ENCODE assay signal across 1 fruit fly cellular context in the genomic region with DNA sequence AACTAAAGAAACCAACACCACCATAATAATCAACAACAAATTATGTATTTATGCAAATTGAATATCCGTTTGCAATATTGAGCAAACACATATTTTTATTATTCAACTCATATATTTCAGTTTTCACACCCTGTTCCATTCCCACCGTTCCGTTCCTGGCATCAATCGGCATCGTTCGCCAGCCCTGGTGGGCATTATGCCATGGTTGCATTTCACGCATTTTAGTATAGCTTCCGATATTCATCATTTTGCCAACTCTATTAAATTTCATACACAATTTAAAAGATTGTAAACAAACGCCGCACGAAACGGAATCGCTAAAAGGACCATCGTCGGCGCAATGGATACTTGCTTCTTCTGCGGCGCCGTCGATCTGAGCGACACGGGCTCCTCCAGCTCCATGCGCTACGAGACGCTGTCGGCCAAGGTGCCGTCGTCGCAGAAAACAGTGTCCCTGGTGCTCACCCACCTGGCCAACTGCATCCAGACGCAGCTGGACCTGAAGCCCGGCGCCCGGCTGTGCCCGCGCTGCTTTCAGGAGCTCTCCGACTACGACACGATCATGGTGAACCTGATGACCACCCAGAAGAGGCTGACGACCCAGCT.
TF ChIP-seq lines count a peak whose summit lies in the region.

A gene (plus strand): TSS at position 203 of the 606 bp plus-strand sequence.

TF ChIP-seq in whole organism, embryonic, 481 proteins besides CTCF, POLR2A, EP300 and RAD21 (continued from another document and continues in another):
- peak; percentile 93 for TF ChIP-seq CG14667 (GFP tag; IDR thresholded peaks at IDR 0.05; lab: Robert Waterston, UW)
- TF ChIP-seq Nf-YA (GFP tag; IDR thresholded peaks at IDR 0.05; lab: Robert Waterston, UW) = peak; percentile 62; the same call in 1 of the 2 replicates
- peak; percentile 54; the same call in 1 of the 3 replicates for TF ChIP-seq HLH4C (GFP tag; IDR thresholded peaks at IDR 0.05; lab: Robert Waterston, UW; ENCODE audit: partially characterized antibody)
- no peak for TF ChIP-seq lab (GFP tag; optimal IDR thresholded peaks at IDR 0.05; lab: Kevin White, UChicago)
- TF ChIP-seq CG18619 (GFP tag; optimal IDR thresholded peaks at IDR 0.05; lab: Kevin White, UChicago) = peak; percentile 62
- no peak; the same call in 1 of the 3 replicates for TF ChIP-seq croc (GFP tag; conservative IDR thresholded peaks at IDR 0.05; lab: Robert Waterston, UW)
- TF ChIP-seq CG10321 (GFP tag; IDR thresholded peaks at IDR 0.05; lab: Robert Waterston, UW) = peak; percentile 8; the same call in 1 of the 2 replicates
- peak; percentile 99 for TF ChIP-seq CG1603 (tag; optimal IDR thresholded peaks at IDR 0.05; lab: Kevin White, UChicago)
- peak; percentile 58 for TF ChIP-seq Atf-2 (GFP tag; optimal IDR thresholded peaks at IDR 0.05; lab: Kevin White, UChicago)
- TF ChIP-seq Fer3 (tag; optimal IDR thresholded peaks at IDR 0.05; lab: Kevin White, UChicago) = peak; percentile 75
- peak; percentile 67 for TF ChIP-seq CG10147 (GFP tag; optimal IDR thresholded peaks at IDR 0.05; lab: Kevin White, UChicago)
- TF ChIP-seq dati (GFP tag; IDR thresholded peaks at IDR 0.05; lab: Robert Waterston, UW) = no peak
- peak; percentile 71 for TF ChIP-seq CG32767 (GFP tag; IDR thresholded peaks at IDR 0.05; lab: Robert Waterston, UW)
- no peak for TF ChIP-seq sc (optimal IDR thresholded peaks at IDR 0.05; lab: Kevin White, UChicago)
- peak; percentile 19 for TF ChIP-seq sc (GFP tag; optimal IDR thresholded peaks at IDR 0.05; lab: Kevin White, UChicago)
- peak; percentile 84 for TF ChIP-seq bab2 (GFP tag; optimal IDR thresholded peaks at IDR 0.05; lab: Kevin White, UChicago)
- peak; percentile 99 for TF ChIP-seq Med (GFP tag; lab: Kevin White, UChicago)
- peak; percentile 90 for TF ChIP-seq vvl (GFP tag; IDR thresholded peaks at IDR 0.05; lab: Robert Waterston, UW)
- no peak for TF ChIP-seq CG5180 (GFP tag; optimal IDR thresholded peaks at IDR 0.05; lab: Kevin White, UChicago)
- peak; percentile 79 for TF ChIP-seq Dll (GFP tag; IDR thresholded peaks at IDR 0.05; lab: Robert Waterston, UW; ENCODE audit: partially characterized antibody)
- TF ChIP-seq CG10209 (GFP tag; optimal IDR thresholded peaks at IDR 0.05; lab: Kevin White, UChicago) = peak; percentile 69
- peak; percentile 91 for TF ChIP-seq CG1647 (GFP tag; optimal IDR thresholded peaks at IDR 0.05; lab: Kevin White, UChicago)
- TF ChIP-seq CG10267 (tag; optimal IDR thresholded peaks at IDR 0.05; lab: Kevin White, UChicago) = peak; percentile 79
- peak; percentile 98 for TF ChIP-seq YL-1 (GFP tag; optimal IDR thresholded peaks at IDR 0.05; lab: Kevin White, UChicago)
- peak; percentile 70 for TF ChIP-seq CG11398 (GFP tag; optimal IDR thresholded peaks at IDR 0.05; lab: Kevin White, UChicago)
- peak; percentile 74 for TF ChIP-seq CG11723 (GFP tag; optimal IDR thresholded peaks at IDR 0.05; lab: Kevin White, UChicago)
- TF ChIP-seq CG15269 (tag; optimal IDR thresholded peaks at IDR 0.05; lab: Kevin White, UChicago) = no peak
- TF ChIP-seq CG6175 (GFP tag; IDR thresholded peaks at IDR 0.05; lab: Robert Waterston, UW) = peak; percentile 48; the same call in 1 of the 3 replicates
- TF ChIP-seq h (optimal IDR thresholded peaks at IDR 0.05; lab: Kevin White, UChicago) = no peak
- TF ChIP-seq Gsc (GFP tag; IDR thresholded peaks at IDR 0.05; lab: Robert Waterston, UW) = no peak
- peak; percentile 71 for TF ChIP-seq CG6254 (GFP tag; optimal IDR thresholded peaks at IDR 0.05; lab: Kevin White, UChicago)
- TF ChIP-seq CHES-1-like (GFP tag; optimal IDR thresholded peaks at IDR 0.05; lab: Kevin White, UChicago) = peak; percentile 95
- TF ChIP-seq Dp (GFP tag; optimal IDR thresholded peaks at IDR 0.05; lab: Kevin White, UChicago) = peak; percentile 56
- TF ChIP-seq gsb-n (tag; optimal IDR thresholded peaks at IDR 0.05; lab: Kevin White, UChicago) = no peak
- no peak for TF ChIP-seq Hr39 (optimal IDR thresholded peaks at IDR 0.05; lab: Kevin White, UChicago)
- peak; percentile 63 for TF ChIP-seq CG18262 (tag; optimal IDR thresholded peaks at IDR 0.05; lab: Kevin White, UChicago)
- peak; percentile 60 for TF ChIP-seq CG3163 (GFP tag; optimal IDR thresholded peaks at IDR 0.05; lab: Kevin White, UChicago)
- no peak for TF ChIP-seq odd (GFP tag; optimal IDR thresholded peaks at IDR 0.05; lab: Kevin White, UChicago)
- peak; percentile 85 for TF ChIP-seq phol (tag; optimal IDR thresholded peaks at IDR 0.05; lab: Kevin White, UChicago)
- peak; percentile 83 for TF ChIP-seq Sry-β (GFP tag; optimal IDR thresholded peaks at IDR 0.05; lab: Kevin White, UChicago)
- TF ChIP-seq CG3065 (GFP tag; optimal IDR thresholded peaks at IDR 0.05; lab: Kevin White, UChicago) = peak; percentile 45
- no peak for TF ChIP-seq ATbp (GFP tag; optimal IDR thresholded peaks at IDR 0.05; lab: Kevin White, UChicago)
- TF ChIP-seq Camta (GFP tag; optimal IDR thresholded peaks at IDR 0.05; lab: Kevin White, UChicago) = peak; percentile 78
- TF ChIP-seq CG7556 (GFP tag; optimal IDR thresholded peaks at IDR 0.05; lab: Kevin White, UChicago) = peak; percentile 53
- peak; percentile 85 to 96 for TF ChIP-seq Pdp1 (GFP tag; optimal IDR thresholded peaks at IDR 0.05; lab: Kevin White, UChicago)
- peak; percentile 59; the same call in 2 of the 3 replicates for TF ChIP-seq CG14860 (GFP tag; IDR thresholded peaks at IDR 0.05; lab: Robert Waterston, UW; ENCODE audit: partially characterized antibody)
- peak; percentile 55 for TF ChIP-seq CG12744 (GFP tag; optimal IDR thresholded peaks at IDR 0.05; lab: Kevin White, UChicago)
- TF ChIP-seq vfl (GFP tag; optimal IDR thresholded peaks at IDR 0.05; lab: Kevin White, UChicago) = peak; percentile 92
- TF ChIP-seq oc (tag; optimal IDR thresholded peaks at IDR 0.05; lab: Kevin White, UChicago) = no peak
- peak; percentile 67 for TF ChIP-seq CG10462 (GFP tag; optimal IDR thresholded peaks at IDR 0.05; lab: Kevin White, UChicago)
- TF ChIP-seq CG14965 (GFP tag; optimal IDR thresholded peaks at IDR 0.05; lab: Kevin White, UChicago; ENCODE audit: borderline replicate concordance) = peak; percentile 3
- peak; percentile 92 for TF ChIP-seq Rfx (GFP tag; IDR thresholded peaks at IDR 0.05; lab: Robert Waterston, UW)
- TF ChIP-seq CG10979 (tag; optimal IDR thresholded peaks at IDR 0.05; lab: Kevin White, UChicago) = peak; percentile 59
- TF ChIP-seq tgo (GFP tag; IDR thresholded peaks at IDR 0.05; lab: Robert Waterston, UW) = peak; percentile 75
- peak; percentile 69; the same call in 2 of the 3 replicates for TF ChIP-seq ase (GFP tag; IDR thresholded peaks at IDR 0.05; lab: Robert Waterston, UW)
- peak; percentile 72 for TF ChIP-seq CG18011 (GFP tag; optimal IDR thresholded peaks at IDR 0.05; lab: Kevin White, UChicago)
- TF ChIP-seq yki (optimal IDR thresholded peaks at IDR 0.05; lab: Kevin White, UChicago) = no peak
- TF ChIP-seq CG4424 (GFP tag; optimal IDR thresholded peaks at IDR 0.05; lab: Kevin White, UChicago) = peak; percentile 85
- no peak; the same call in 2 of the 3 replicates for TF ChIP-seq jigr1 (GFP tag; IDR thresholded peaks at IDR 0.05; lab: Robert Waterston, UW)
- peak; percentile 52 for TF ChIP-seq CG1233 (GFP tag; optimal IDR thresholded peaks at IDR 0.05; lab: Kevin White, UChicago)
- TF ChIP-seq CG15514 (GFP tag; optimal IDR thresholded peaks at IDR 0.05; lab: Kevin White, UChicago) = peak; percentile 91
- TF ChIP-seq maf-S (GFP tag; optimal IDR thresholded peaks at IDR 0.05; lab: Kevin White, UChicago) = peak; percentile 86
- TF ChIP-seq CG6689 (GFP tag; IDR thresholded peaks at IDR 0.05; lab: Robert Waterston, UW) = peak; percentile 87
- peak; percentile 85 for TF ChIP-seq CG8944 (GFP tag; optimal IDR thresholded peaks at IDR 0.05; lab: Kevin White, UChicago)
- TF ChIP-seq CG9932 (GFP tag; IDR thresholded peaks at IDR 0.05; lab: Robert Waterston, UW) = peak; percentile 96
- peak; percentile 68 for TF ChIP-seq Hr3 (GFP tag; optimal IDR thresholded peaks at IDR 0.05; lab: Kevin White, UChicago)
- TF ChIP-seq CG10431 (GFP tag; optimal IDR thresholded peaks at IDR 0.05; lab: Kevin White, UChicago) = peak; percentile 11
- peak; percentile 89 for TF ChIP-seq CG13287 (GFP tag; IDR thresholded peaks at IDR 0.05; lab: Robert Waterston, UW; ENCODE audit: partially characterized antibody)
- peak; percentile 17 for TF ChIP-seq kni (GFP tag; optimal IDR thresholded peaks at IDR 0.05; lab: Kevin White, UChicago)
- TF ChIP-seq CG15011 (GFP tag; optimal IDR thresholded peaks at IDR 0.05; lab: Kevin White, UChicago) = no peak
- TF ChIP-seq CG42726 (GFP tag; IDR thresholded peaks at IDR 0.05; lab: Robert Waterston, UW; ENCODE audit: partially characterized antibody) = peak; percentile 46; the same call in 1 of the 2 replicates
- peak; percentile 67 for TF ChIP-seq E2f1 (GFP tag; IDR thresholded peaks at IDR 0.05; lab: Robert Waterston, UW)
- peak; percentile 86 for TF ChIP-seq pum (GFP tag; optimal IDR thresholded peaks at IDR 0.05; lab: Kevin White, UChicago)
- TF ChIP-seq tup (GFP tag; optimal IDR thresholded peaks at IDR 0.05; lab: Kevin White, UChicago) = peak; percentile 46
- TF ChIP-seq jing (GFP tag; optimal IDR thresholded peaks at IDR 0.05; lab: Kevin White, UChicago) = no peak
- TF ChIP-seq ttk (GFP tag; IDR thresholded peaks at IDR 0.05; lab: Robert Waterston, UW) = peak; percentile 69
- peak; percentile 59; the same call in 2 of the 3 replicates for TF ChIP-seq sr (GFP tag; IDR thresholded peaks at IDR 0.05; lab: Robert Waterston, UW)
- peak; percentile 31 for TF ChIP-seq da (GFP tag; optimal IDR thresholded peaks at IDR 0.05; lab: Kevin White, UChicago)
- peak; percentile 27 for TF ChIP-seq CG10274 (GFP tag; optimal IDR thresholded peaks at IDR 0.05; lab: Kevin White, UChicago)
- TF ChIP-seq gsb (GFP tag; IDR thresholded peaks at IDR 0.05; lab: Robert Waterston, UW) = 0 out of 2 replicates have a peak, but pooled peaks have one; percentile 8
- TF ChIP-seq Dad (GFP tag; optimal IDR thresholded peaks at IDR 0.05; lab: Kevin White, UChicago) = peak; percentile 91
- TF ChIP-seq ab (GFP tag; optimal IDR thresholded peaks at IDR 0.05; lab: Kevin White, UChicago) = peak; percentile 45
- TF ChIP-seq dpn (GFP tag; optimal IDR thresholded peaks at IDR 0.05; lab: Kevin White, UChicago) = peak; percentile 88 to 93
- peak; percentile 26 for TF ChIP-seq CG6813 (GFP tag; optimal IDR thresholded peaks at IDR 0.05; lab: Kevin White, UChicago)
- peak; percentile 81 for TF ChIP-seq fu2 (GFP tag; optimal IDR thresholded peaks at IDR 0.05; lab: Kevin White, UChicago)
- no peak for TF ChIP-seq Dfd (GFP tag; optimal IDR thresholded peaks at IDR 0.05; lab: Kevin White, UChicago)
- peak; percentile 86 for TF ChIP-seq CG12942 (GFP tag; optimal IDR thresholded peaks at IDR 0.05; lab: Kevin White, UChicago)
- TF ChIP-seq dm (GFP tag; optimal IDR thresholded peaks at IDR 0.05; lab: Kevin White, UChicago) = peak; percentile 82
- peak; percentile 73 for TF ChIP-seq Bdp1 (GFP tag; optimal IDR thresholded peaks at IDR 0.05; lab: Kevin White, UChicago)
- TF ChIP-seq dimm (GFP tag; IDR thresholded peaks at IDR 0.05; lab: Robert Waterston, UW) = 0 out of 2 replicates have a peak, but pooled peaks have one; percentile 3
- peak; percentile 75 for TF ChIP-seq CG9215 (GFP tag; IDR thresholded peaks at IDR 0.05; lab: Robert Waterston, UW)
- TF ChIP-seq CG18764 (GFP tag; optimal IDR thresholded peaks at IDR 0.05; lab: Kevin White, UChicago) = peak; percentile 80
- TF ChIP-seq her (GFP tag; optimal IDR thresholded peaks at IDR 0.05; lab: Kevin White, UChicago) = peak; percentile 90
- no peak for TF ChIP-seq Blimp-1 (GFP tag; optimal IDR thresholded peaks at IDR 0.05; lab: Kevin White, UChicago)
- TF ChIP-seq seq (GFP tag; IDR thresholded peaks at IDR 0.05; lab: Robert Waterston, UW) = no peak; the same call in 1 of the 2 replicates
- no peak for TF ChIP-seq tll (GFP tag; optimal IDR thresholded peaks at IDR 0.05; lab: Kevin White, UChicago)
- TF ChIP-seq HLHmδ (GFP tag; optimal IDR thresholded peaks at IDR 0.05; lab: Kevin White, UChicago) = peak; percentile 18
- TF ChIP-seq repo (GFP tag; optimal IDR thresholded peaks at IDR 0.05; lab: Kevin White, UChicago) = peak; percentile 79
- TF ChIP-seq ken (GFP tag; IDR thresholded peaks at IDR 0.05; lab: Robert Waterston, UW) = peak; percentile 88
- peak; percentile 78 for TF ChIP-seq CG15601 (tag; optimal IDR thresholded peaks at IDR 0.05; lab: Kevin White, UChicago)
- no peak for TF ChIP-seq caup (GFP tag; optimal IDR thresholded peaks at IDR 0.05; lab: Kevin White, UChicago; ENCODE audit: severe bottlenecking)
- TF ChIP-seq Trl (optimal IDR thresholded peaks at IDR 0.05; lab: Kevin White, UChicago) = no peak
- TF ChIP-seq Trl (GFP tag; optimal IDR thresholded peaks at IDR 0.05; lab: Kevin White, UChicago) = peak; percentile 92
- TF ChIP-seq CG11085 (GFP tag; IDR thresholded peaks at IDR 0.05; lab: Robert Waterston, UW) = peak; percentile 84
- peak; percentile 67 for TF ChIP-seq Rx (GFP tag; IDR thresholded peaks at IDR 0.05; lab: Robert Waterston, UW)
- peak; percentile 80 for TF ChIP-seq zen (tag; optimal IDR thresholded peaks at IDR 0.05; lab: Kevin White, UChicago)
- TF ChIP-seq NFAT (GFP tag; IDR thresholded peaks at IDR 0.05; lab: Robert Waterston, UW) = peak; percentile 88
- peak; percentile 3 for TF ChIP-seq fd3F (GFP tag; optimal IDR thresholded peaks at IDR 0.05; lab: Kevin White, UChicago)
- TF ChIP-seq Oli (tag; optimal IDR thresholded peaks at IDR 0.05; lab: Kevin White, UChicago) = no peak
- peak; percentile 87 for TF ChIP-seq Opbp (GFP tag; IDR thresholded peaks at IDR 0.05; lab: Robert Waterston, UW; ENCODE audit: partially characterized antibody)
- TF ChIP-seq CG12659 (GFP tag; optimal IDR thresholded peaks at IDR 0.05; lab: Kevin White, UChicago) = peak; percentile 91
- no peak for TF ChIP-seq Nf-YB (GFP tag; optimal IDR thresholded peaks at IDR 0.05; lab: Kevin White, UChicago)
- TF ChIP-seq ro (GFP tag; IDR thresholded peaks at IDR 0.05; lab: Robert Waterston, UW) = no peak
- TF ChIP-seq chinmo (GFP tag; IDR thresholded peaks at IDR 0.05; lab: Robert Waterston, UW; ENCODE audit: partially characterized antibody) = 0 out of 4 replicates have a peak, but pooled peaks have one; percentile 22
- TF ChIP-seq CG11696 (GFP tag; IDR thresholded peaks at IDR 0.05; lab: Robert Waterston, UW) = no peak
- TF ChIP-seq pros (GFP tag; optimal IDR thresholded peaks at IDR 0.05; lab: Kevin White, UChicago) = no peak
- no peak for TF ChIP-seq gem (tag; optimal IDR thresholded peaks at IDR 0.05; lab: Kevin White, UChicago)
- TF ChIP-seq CrebB (tag; optimal IDR thresholded peaks at IDR 0.05; lab: Kevin White, UChicago) = peak; percentile 71
- TF ChIP-seq CG7745 (tag; optimal IDR thresholded peaks at IDR 0.05; lab: Kevin White, UChicago) = no peak
- TF ChIP-seq Taf1 (GFP tag; IDR thresholded peaks at IDR 0.05; lab: Robert Waterston, UW) = peak; percentile 67; the same call in 1 of the 2 replicates
- TF ChIP-seq Nf-YC (tag; optimal IDR thresholded peaks at IDR 0.05; lab: Kevin White, UChicago) = peak; percentile 63
